Fruit fly (Drosophila melanogaster) Kc167 (cell line): ENCODE measurements around the gene COX8.

Experiments used
- Myc ChIP-seq: fragments of >200 bp; optimal IDR thresholded peaks from 2 replicates; lab custom pipeline; 2017; ENCODE audit warnings: missing external identifiers
- Sin3A ChIP-seq: fragments of >200 bp; optimal IDR thresholded peaks from 2 replicates; lab custom pipeline; 2018; ENCODE audit warnings: missing external identifiers
- h ChIP-seq: fragments of >200 bp; optimal IDR thresholded peaks from 3 replicates; lab custom pipeline; 2018; ENCODE audit warnings: missing external identifiers
- insv ChIP-seq: fragments of >200 bp; optimal IDR thresholded peaks from 3 replicates; lab custom pipeline; 2018; ENCODE audit warnings: missing external identifiers
- psq ChIP-seq: fragments of >200 bp; optimal IDR thresholded peaks from 2 replicates; lab custom pipeline; 2017; ENCODE audit warnings: missing external identifiers
- ttk ChIP-seq: sonication (Bioruptor generic); optimal IDR thresholded peaks from 2 replicates; lab custom pipeline; 2017; ENCODE audit warnings: missing external identifiers

DNA sequence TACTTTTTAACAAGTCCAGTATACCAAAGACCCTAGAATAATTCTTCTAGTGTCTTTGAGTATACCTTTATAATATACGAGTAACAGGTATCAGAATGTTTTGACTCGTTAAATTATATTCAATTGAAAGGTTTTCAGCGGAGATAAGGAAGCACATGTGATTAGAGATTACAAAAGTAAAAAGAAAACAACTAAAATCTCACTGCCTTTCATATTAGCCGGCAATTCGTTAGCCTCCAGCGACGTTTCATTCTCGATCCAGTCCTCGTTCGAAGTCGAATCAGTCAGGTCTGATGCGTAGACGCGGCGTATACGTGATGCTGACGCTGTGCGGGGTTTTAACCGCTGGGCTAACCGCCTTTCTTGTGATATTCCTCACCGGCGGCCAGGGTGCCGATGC lies 38.1 kb downstream of the COX8 start, which contains the start of gene Est-Q:
- TF ChIP-seq h (lab: Kevin White, UChicago) (no peak), Myc (lab: Kevin White, UChicago) (no peak), psq (lab: Kevin White, UChicago) (no peak), Sin3A (no peak), insv (lab: Kevin White, UChicago) (no peak), ttk (no peak)
